Worm (Caenorhabditis elegans): Measurements from ENCODE around the gene fbxb-63.

fbxb-63 gene

ce11 chrV:19325436-19325835 is 21.9 kb upstream of the fbxb-63 start:
- TF ChIP-seq attf-6 (GFP tag; IDR thresholded peaks at IDR 0.05) (no peak), ccch-3 (GFP tag; optimal IDR thresholded peaks at IDR 0.05) (no peak), T07F8.4 (tag; optimal IDR thresholded peaks at IDR 0.05) (no peak), F49E8.2 (tag; optimal IDR thresholded peaks at IDR 0.05; ENCODE audit: insufficient read depth) (no peak), ekl-4 (GFP tag; IDR thresholded peaks at IDR 0.05) (no peak), tbp1 (GFP tag; optimal IDR thresholded peaks at IDR 0.05) (no peak), nfyb-1 (GFP tag; IDR thresholded peaks at IDR 0.05) (no peak), madf-10 (tag; optimal IDR thresholded peaks at IDR 0.05) (no peak), rec-8 (tag; optimal IDR thresholded peaks at IDR 0.05) (no peak), egl-18 (GFP tag; IDR thresholded peaks at IDR 0.05) (no peak), aptf-3 (GFP tag; IDR thresholded peaks at IDR 0.05) (no peak)

ce11 chrV:19322387-19322786 is 18.9 kb upstream of the fbxb-63 start, which contains the start of gene C43D7.4:
Gene C43D7.4, minus strand, starts transcription at chrV:19322487.
- no peak for TF ChIP-seq unc-62 (GFP tag; optimal IDR thresholded peaks at IDR 0.05)
- TF ChIP-seq mxl-1 (tag; optimal IDR thresholded peaks at IDR 0.05) = no peak
- TF ChIP-seq ceh-91 (GFP tag; IDR thresholded peaks at IDR 0.05) = no peak
- TF ChIP-seq snpc-1.1 (tag; optimal IDR thresholded peaks at IDR 0.05; ENCODE audit: insufficient read depth) = no peak
- no peak for TF ChIP-seq attf-3 (GFP tag; conservative IDR thresholded peaks at IDR 0.05)
- no peak for TF ChIP-seq attf-5 (GFP tag; optimal IDR thresholded peaks at IDR 0.05)
- TF ChIP-seq dpff-1 (tag; optimal IDR thresholded peaks at IDR 0.05) = no peak
- no peak for TF ChIP-seq tbp1 (GFP tag; optimal IDR thresholded peaks at IDR 0.05)
- no peak for TF ChIP-seq ZK185.1 (tag; optimal IDR thresholded peaks at IDR 0.05; ENCODE audit: poor library complexity, severe bottlenecking)
- no peak for TF ChIP-seq hmg-1.2 (GFP tag; IDR thresholded peaks at IDR 0.05)
- no peak for TF ChIP-seq snpc-3.4 (tag; optimal IDR thresholded peaks at IDR 0.05)
- TF ChIP-seq nhr-27 (tag; optimal IDR thresholded peaks at IDR 0.05) = no peak
- TF ChIP-seq aptf-2 (GFP tag; conservative IDR thresholded peaks at IDR 0.05) = no peak
- no peak for TF ChIP-seq die-1 (tag; optimal IDR thresholded peaks at IDR 0.05)
- no peak for TF ChIP-seq F39B2.1 (GFP tag; IDR thresholded peaks at IDR 0.05)
- no peak for TF ChIP-seq B0035.1 (tag; optimal IDR thresholded peaks at IDR 0.05)
- no peak for TF ChIP-seq athp-1 (tag; optimal IDR thresholded peaks at IDR 0.05)
- no peak for TF ChIP-seq Y53F4B.3 (GFP tag; IDR thresholded peaks at IDR 0.05)
- no peak for TF ChIP-seq let-607 (tag; optimal IDR thresholded peaks at IDR 0.05)
- TF ChIP-seq somi-1 (GFP tag; optimal IDR thresholded peaks at IDR 0.05) = no peak

ce11 chrV:19320385-19320784 is 16.9 kb upstream of the fbxb-63 start, which contains the start of gene sdz-6:
Gene sdz-6, plus strand, starts transcription at chrV:19320613.
- TF ChIP-seq sdz-38 (tag; optimal IDR thresholded peaks at IDR 0.05) (no peak), snpc-4 (GFP tag; optimal IDR thresholded peaks at IDR 0.05) (no peak), snpc-4 (tag; optimal IDR thresholded peaks at IDR 0.05) (no peak), pha-4 (tag; optimal IDR thresholded peaks at IDR 0.05) (no peak), F55B11.4 (tag; optimal IDR thresholded peaks at IDR 0.05; ENCODE audit: borderline replicate concordance, insufficient read depth) (no peak), lin-26 (GFP tag; IDR thresholded peaks at IDR 0.05) (no peak)

All from whole organism, young adult.